Worm (Caenorhabditis elegans): ENCODE measurements around the gene srbc-67.
A peak's percentile ranks its signal among the peaks of the same experiment; 100 is the strongest.

srbc-67 gene

DNA sequence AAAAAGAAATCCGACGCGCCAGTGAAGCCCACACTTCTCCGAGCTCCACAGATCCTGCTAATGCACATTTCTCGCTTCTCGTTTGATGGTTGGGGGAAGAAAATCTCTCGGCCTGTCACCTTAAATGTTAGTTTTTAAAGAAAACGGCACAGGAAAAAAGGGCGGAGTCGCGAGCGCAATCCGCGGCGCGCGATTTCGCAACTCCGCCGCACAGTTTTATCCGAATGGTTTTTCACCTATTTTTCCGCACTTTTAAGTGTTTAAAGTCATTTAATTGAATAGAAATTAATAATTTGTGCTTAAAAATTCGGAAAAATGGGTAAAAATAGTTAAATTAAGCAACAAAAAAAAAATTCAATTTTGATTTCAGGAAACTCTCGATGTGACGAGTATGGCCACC is 46.6 kb upstream of the srbc-67 start (continued):
- peak; percentile 54 for TF ChIP-seq C38D4.7 (GFP tag; optimal IDR thresholded peaks at IDR 0.05)
- peak; percentile 62 for TF ChIP-seq ceh-31 (tag; optimal IDR thresholded peaks at IDR 0.05)
- TF ChIP-seq gmeb-2 (tag; optimal IDR thresholded peaks at IDR 0.05): peak; percentile 40
- TF ChIP-seq ceh-24 (tag; optimal IDR thresholded peaks at IDR 0.05): peak; percentile 0
- peak; percentile 27 for TF ChIP-seq npax-4 (tag; optimal IDR thresholded peaks at IDR 0.05)
- peak; percentile 34 for TF ChIP-seq ceh-48 (tag; optimal IDR thresholded peaks at IDR 0.05)
- TF ChIP-seq hlh-13 (GFP tag; optimal IDR thresholded peaks at IDR 0.05): no peak
- peak; percentile 74 for TF ChIP-seq tbx-2 (tag; optimal IDR thresholded peaks at IDR 0.05)
- TF ChIP-seq ceh-6 (GFP tag; optimal IDR thresholded peaks at IDR 0.05): peak; percentile 39
- TF ChIP-seq ceh-2 (tag; optimal IDR thresholded peaks at IDR 0.05): peak; percentile 39
- no peak for TF ChIP-seq pqm-1 (tag; optimal IDR thresholded peaks at IDR 0.05)
- no peak for TF ChIP-seq ceh-22 (tag; optimal IDR thresholded peaks at IDR 0.05)
- peak; percentile 31 for TF ChIP-seq hlh-15 (tag; optimal IDR thresholded peaks at IDR 0.05)
- no peak for TF ChIP-seq rnt-1 (tag; optimal IDR thresholded peaks at IDR 0.05)
- TF ChIP-seq ceh-14 (tag; optimal IDR thresholded peaks at IDR 0.05): peak; percentile 9
- no peak for TF ChIP-seq pag-3 (tag; optimal IDR thresholded peaks at IDR 0.05; ENCODE audit: borderline replicate concordance)
- no peak for TF ChIP-seq dve-1 (tag; optimal IDR thresholded peaks at IDR 0.05)
- peak; percentile 15 for TF ChIP-seq ztf-16 (tag; optimal IDR thresholded peaks at IDR 0.05)
- TF ChIP-seq zip-5 (tag; optimal IDR thresholded peaks at IDR 0.05): peak; percentile 16
- no peak for TF ChIP-seq pha-4 (tag; optimal IDR thresholded peaks at IDR 0.05)
- no peak for TF ChIP-seq T23F11.4 (GFP tag; optimal IDR thresholded peaks at IDR 0.05)
- TF ChIP-seq Y22D7AL.16 (tag; optimal IDR thresholded peaks at IDR 0.05): no peak
- peak; percentile 49 for TF ChIP-seq ceh-19 (GFP tag; optimal IDR thresholded peaks at IDR 0.05)

DNA sequence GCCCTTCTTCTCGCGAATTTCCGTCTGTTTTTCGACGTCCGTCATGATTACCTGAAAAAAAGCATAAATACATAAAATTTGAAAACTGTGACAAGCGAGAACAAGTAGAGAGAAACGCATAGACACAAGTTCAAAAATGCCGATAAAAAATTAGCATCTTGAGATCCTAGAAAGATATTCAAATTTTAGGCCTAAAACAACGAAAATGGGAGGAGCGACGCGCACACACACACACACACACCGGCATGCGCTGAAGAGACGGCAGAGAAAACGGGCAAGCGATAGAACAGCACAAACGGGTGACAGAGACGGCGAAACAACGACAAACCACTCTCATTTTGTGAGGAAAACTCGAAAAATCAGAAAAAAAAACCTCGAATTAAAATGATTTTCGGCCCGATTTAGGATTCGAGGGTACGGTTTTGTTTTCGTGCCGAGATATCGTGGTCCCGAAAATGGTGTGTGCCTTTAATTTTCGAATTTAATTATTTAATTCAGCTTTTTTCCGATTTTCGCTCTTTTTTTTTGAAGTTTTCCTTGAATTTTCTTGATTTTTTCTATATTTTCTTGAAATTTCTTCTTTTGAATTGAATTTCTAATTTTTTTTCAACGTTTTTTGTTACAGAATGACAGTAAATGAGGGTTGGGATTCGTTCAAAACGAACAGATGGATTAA is 45.1 kb upstream of the srbc-67 start, which contains the start of the genes rpl-11.1 and T22F3.2:
TSS of gene rpl-11.1 (minus strand) at position 51 of the 676 bp plus-strand sequence.
TSS of gene T22F3.2 (plus strand) at position 626 of the 676 bp plus-strand sequence.
- TF ChIP-seq nfya-1 (tag; optimal IDR thresholded peaks at IDR 0.05) (peak; percentile 14), hlh-8 (tag; optimal IDR thresholded peaks at IDR 0.05) (no peak), pax-1 (tag; optimal IDR thresholded peaks at IDR 0.05) (no peak)

DNA sequence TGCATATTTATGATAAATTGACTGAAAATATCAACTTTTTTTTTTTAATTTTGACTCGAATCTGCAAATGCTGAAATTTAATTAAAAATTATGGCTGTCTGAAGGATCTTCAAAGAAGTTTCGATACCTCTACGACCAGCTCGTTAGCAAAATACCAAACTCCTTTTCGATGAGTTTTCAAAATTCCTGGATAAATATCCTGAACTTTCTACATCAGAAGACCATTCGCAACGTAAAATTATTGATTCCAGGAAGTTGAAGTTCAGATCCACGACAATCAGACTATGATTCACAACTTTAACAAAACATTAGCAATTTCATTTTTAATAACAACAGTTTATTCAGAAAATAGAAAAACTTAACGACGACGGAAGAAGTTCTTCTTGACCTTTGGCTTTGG is 44.0 kb upstream of the srbc-67 start:
- TF ChIP-seq hlh-6 (tag; optimal IDR thresholded peaks at IDR 0.05): no peak
- no peak for TF ChIP-seq syd-9 (tag; optimal IDR thresholded peaks at IDR 0.05)
- TF ChIP-seq hlh-15 (tag; optimal IDR thresholded peaks at IDR 0.05): no peak
- TF ChIP-seq pat-9 (tag; optimal IDR thresholded peaks at IDR 0.05): no peak
- no peak for TF ChIP-seq ceh-48 (tag; optimal IDR thresholded peaks at IDR 0.05)
- TF ChIP-seq elt-2 (tag; optimal IDR thresholded peaks at IDR 0.05): no peak
- no peak for TF ChIP-seq ets-4 (tag; optimal IDR thresholded peaks at IDR 0.05)
- no peak for TF ChIP-seq nhr-232 (tag; optimal IDR thresholded peaks at IDR 0.05)
- no peak for TF ChIP-seq sox-2 (GFP tag; IDR thresholded peaks at IDR 0.05)
- TF ChIP-seq rnt-1 (tag; optimal IDR thresholded peaks at IDR 0.05): no peak
- TF ChIP-seq pros-1 (tag; optimal IDR thresholded peaks at IDR 0.05): no peak
- TF ChIP-seq che-1 (tag; optimal IDR thresholded peaks at IDR 0.05): no peak
- no peak for TF ChIP-seq ceh-30 (tag; optimal IDR thresholded peaks at IDR 0.05)
- no peak for TF ChIP-seq unc-55 (GFP tag; optimal IDR thresholded peaks at IDR 0.05)
- TF ChIP-seq tbx-2 (tag; optimal IDR thresholded peaks at IDR 0.05): no peak
- no peak for TF ChIP-seq ceh-2 (tag; optimal IDR thresholded peaks at IDR 0.05)

DNA sequence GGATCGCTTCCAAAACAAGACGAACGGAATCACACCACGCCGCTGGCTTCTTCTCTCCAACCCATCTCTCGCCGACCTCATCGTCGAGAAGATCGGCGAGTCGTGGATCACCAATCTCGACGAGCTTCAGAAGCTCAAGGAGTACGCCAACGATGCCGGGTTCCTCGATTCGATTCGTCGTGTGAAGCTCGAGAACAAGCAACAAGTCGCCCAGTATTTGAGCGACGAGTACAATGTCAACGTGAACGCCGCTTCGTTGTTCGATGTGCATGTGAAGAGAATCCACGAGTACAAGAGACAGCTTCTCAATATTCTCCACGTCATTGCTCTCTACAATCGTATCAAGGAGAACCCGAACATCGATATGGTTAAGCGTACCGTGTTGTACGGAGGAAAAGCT is 42.6 kb upstream of the srbc-67 start:
- TF ChIP-seq fax-1 (tag; optimal IDR thresholded peaks at IDR 0.05) (no peak), Y22D7AL.16 (tag; optimal IDR thresholded peaks at IDR 0.05) (no peak), zip-5 (tag; optimal IDR thresholded peaks at IDR 0.05) (no peak), ahr-1 (tag; optimal IDR thresholded peaks at IDR 0.05) (no peak), fkh-6 (tag; optimal IDR thresholded peaks at IDR 0.05) (no peak), sox-4 (tag; optimal IDR thresholded peaks at IDR 0.05) (no peak), ceh-45 (GFP tag; IDR thresholded peaks at IDR 0.05) (no peak), nhr-232 (tag; optimal IDR thresholded peaks at IDR 0.05) (no peak), dmd-4 (tag; optimal IDR thresholded peaks at IDR 0.05; ENCODE audit: borderline replicate concordance) (no peak), nfya-1 (tag; optimal IDR thresholded peaks at IDR 0.05) (no peak), dve-1 (tag; optimal IDR thresholded peaks at IDR 0.05) (no peak), eyg-1 (tag; optimal IDR thresholded peaks at IDR 0.05) (no peak), tbx-2 (tag; optimal IDR thresholded peaks at IDR 0.05) (no peak), ceh-9 (tag; optimal IDR thresholded peaks at IDR 0.05) (no peak), hlh-8 (tag; optimal IDR thresholded peaks at IDR 0.05) (no peak), hlh-30 (tag; optimal IDR thresholded peaks at IDR 0.05; ENCODE audit: insufficient read depth) (no peak), C38D4.7 (GFP tag; optimal IDR thresholded peaks at IDR 0.05) (no peak), npax-4 (tag; optimal IDR thresholded peaks at IDR 0.05) (no peak), unc-86 (tag; optimal IDR thresholded peaks at IDR 0.05) (no peak)

Data from whole organism, late embryonic.